Worm (Caenorhabditis elegans) whole organism, mixed stage, embryonic: Measurements from ENCODE around the gene T04C12.11.

Experiments used
- elt-1 ChIP-seq: sonication (generic microtip); optimal IDR thresholded peaks from 2 replicates; lab custom pipeline; 2017; ENCODE audit warnings: missing genetic modification characterization, mild to moderate bottlenecking, missing compliant biosample characterization, antibody characterized with exemption, moderate library complexity, borderline replicate concordance; ENCODE audit not compliant: insufficient read depth
- mls-2 ChIP-seq: sonication (generic microtip); optimal IDR thresholded peaks from 2 replicates; lab custom pipeline; 2016; ENCODE audit warnings: mild to moderate bottlenecking, missing genetic modification characterization, moderate library complexity, missing compliant biosample characterization
- nhr-12 ChIP-seq: fragments of 150-350 bp; optimal IDR thresholded peaks from 2 replicates; lab custom pipeline; 2014; ENCODE audit warnings: missing biosample characterization, missing genetic modification characterization
- nhr-237 ChIP-seq: fragments of 150-350 bp; optimal IDR thresholded peaks from 2 replicates; lab custom pipeline; 2014; ENCODE audit warnings: missing biosample characterization, missing genetic modification characterization
- pha-4 ChIP-seq: fragments of 150-350 bp; optimal IDR thresholded peaks from 2 replicates; lab custom pipeline; 2018; ENCODE audit warnings: missing biosample characterization, missing genetic modification reagents, missing genetic modification characterization
- unc-39 ChIP-seq: fragments of 150-350 bp; optimal IDR thresholded peaks from 2 replicates; lab custom pipeline; 2014; ENCODE audit warnings: missing biosample characterization, missing genetic modification characterization

ce11 chrV:11082964-11083363, 22.9 kb upstream of the T04C12.11 start:
- TF ChIP-seq elt-1 (no peak), pha-4 (tag; lab: Kevin White, UChicago) (no peak), unc-39 (tag; lab: Kevin White, UChicago) (no peak), nhr-12 (tag; lab: Kevin White, UChicago) (no peak), mls-2 (tag; lab: Kevin White, UChicago) (no peak), nhr-237 (tag; lab: Kevin White, UChicago) (no peak)
